Fruit fly (Drosophila melanogaster) whole organism, embryonic: Measurements from ENCODE around the gene CG3277.

Source experiments
- Atf6 ChIP-seq: fragments of 200-800 bp; sonication (Bioruptor generic); IDR thresholded peaks from 2 replicates; pipeline ENCODE4 v1.3.6; 2022; ENCODE audit warnings: missing biosample characterization, missing genetic modification characterization
- Awh ChIP-seq: fragments of 200-800 bp; sonication (Bioruptor generic); IDR thresholded peaks from 2 replicates; pipeline ENCODE4, ENCODE4 v1.3.6; 2022; ENCODE audit warnings: missing biosample characterization, missing genetic modification characterization
- C15 ChIP-seq: fragments of 200-800 bp; sonication (Bioruptor generic); IDR thresholded peaks from 3 replicates; pipeline ENCODE4 v1.3.6; 2022; ENCODE audit warnings: missing biosample characterization, missing genetic modification characterization
- CG1024 ChIP-seq: fragments of 200-800 bp; sonication (Bioruptor generic); IDR thresholded peaks from 2 replicates; pipeline ENCODE4 v1.3.6; 2022; ENCODE audit warnings: missing biosample characterization, missing genetic modification characterization
- CG10654 ChIP-seq: fragments of 200-800 bp; sonication (Bioruptor generic); optimal IDR thresholded peaks from 2 replicates; lab custom pipeline; 2016; ENCODE audit warnings: missing biosample characterization, missing genetic modification characterization
- CG11456 ChIP-seq: fragments of 200-800 bp; sonication (Bioruptor generic); IDR thresholded peaks from 3 replicates; pipeline ENCODE4 v1.3.6; 2022; ENCODE audit warnings: missing biosample characterization, missing genetic modification characterization
- CG12659 ChIP-seq: fragments of 200-800 bp; sonication (Bioruptor generic); optimal IDR thresholded peaks from 3 replicates; lab custom pipeline; 2017; ENCODE audit warnings: mild to moderate bottlenecking, missing biosample characterization, missing genetic modification reagents, missing genetic modification characterization
- CG12744 ChIP-seq: fragments of 200-800 bp; sonication (Bioruptor generic); optimal IDR thresholded peaks from 2 replicates; lab custom pipeline; 2016; ENCODE audit warnings: missing biosample characterization, missing genetic modification characterization
- CG13123 ChIP-seq: fragments of 200-800 bp; sonication (Bioruptor generic); optimal IDR thresholded peaks from 2 replicates; lab custom pipeline; 2016; ENCODE audit warnings: missing biosample characterization, missing genetic modification characterization
- CG15269 ChIP-seq: fragments of 200-800 bp; sonication (Bioruptor generic); optimal IDR thresholded peaks from 2 replicates; lab custom pipeline; 2018; ENCODE audit warnings: missing biosample characterization, mild to moderate bottlenecking, missing genetic modification characterization, moderate library complexity
- CG17186 ChIP-seq: fragments of 200-800 bp; sonication (Bioruptor generic); optimal IDR thresholded peaks from 3 replicates; lab custom pipeline; 2017; ENCODE audit warnings: missing biosample characterization, missing genetic modification reagents, missing genetic modification characterization
- CG17361 ChIP-seq: fragments of 200-800 bp; sonication (Bioruptor generic); IDR thresholded peaks from 3 replicates; pipeline ENCODE4 v1.3.6; 2022; ENCODE audit warnings: missing biosample characterization, missing genetic modification characterization
- CG17385 ChIP-seq: fragments of 200-800 bp; sonication (Bioruptor generic); optimal IDR thresholded peaks from 3 replicates; lab custom pipeline; 2018; ENCODE audit warnings: missing biosample characterization, mild to moderate bottlenecking, missing genetic modification characterization
- CG17912 ChIP-seq: fragments of 200-800 bp; sonication (Bioruptor generic); optimal IDR thresholded peaks from 2 replicates; lab custom pipeline; 2018; ENCODE audit warnings: missing biosample characterization, mild to moderate bottlenecking, missing genetic modification characterization
- CG18262 ChIP-seq: fragments of 200-800 bp; optimal IDR thresholded peaks from 3 replicates; lab custom pipeline; 2019; ENCODE audit warnings: missing biosample characterization, mild to moderate bottlenecking, missing genetic modification characterization, moderate library complexity
- CG30020 ChIP-seq: fragments of 200-800 bp; optimal IDR thresholded peaks from 2 replicates; lab custom pipeline; 2019; ENCODE audit warnings: missing biosample characterization, mild to moderate bottlenecking, missing genetic modification characterization, moderate library complexity
- CG33213 ChIP-seq: fragments of 200-800 bp; sonication (Bioruptor generic); optimal IDR thresholded peaks from 3 replicates; lab custom pipeline; 2016; ENCODE audit warnings: missing biosample characterization, missing genetic modification characterization
- CG34422 ChIP-seq: fragments of 200-800 bp; sonication (Bioruptor generic); IDR thresholded peaks from 3 replicates; pipeline ENCODE4 v1.3.6; 2022; ENCODE audit warnings: missing biosample characterization, missing genetic modification characterization
- CG5953 ChIP-seq: fragments of 200-800 bp; sonication (Bioruptor generic); IDR thresholded peaks from 2 replicates; pipeline ENCODE4 v1.3.6; 2022; ENCODE audit warnings: missing biosample characterization, missing genetic modification characterization
- CG8944 ChIP-seq: fragments of 200-800 bp; sonication (Bioruptor generic); optimal IDR thresholded peaks from 3 replicates; lab custom pipeline; 2016; ENCODE audit warnings: missing biosample characterization, missing genetic modification characterization
- CG9817 ChIP-seq: fragments of 200-800 bp; sonication (Bioruptor generic); optimal IDR thresholded peaks from 2 replicates; lab custom pipeline; 2018; ENCODE audit warnings: missing biosample characterization, mild to moderate bottlenecking, missing genetic modification characterization, moderate library complexity
- Dip2 ChIP-seq: fragments of 200-800 bp; sonication (Bioruptor generic); IDR thresholded peaks from 2 replicates; pipeline ENCODE4 v1.3.6; 2022; ENCODE audit warnings: missing biosample characterization, missing genetic modification characterization
- Drgx ChIP-seq: fragments of 200-800 bp; sonication (Bioruptor generic); IDR thresholded peaks from 2 replicates; pipeline ENCODE4 v1.3.6; 2022; ENCODE audit warnings: missing biosample characterization, missing genetic modification characterization
- HmgD ChIP-seq: fragments of 200-800 bp; sonication (Bioruptor generic); optimal IDR thresholded peaks from 3 replicates; lab custom pipeline; 2016; ENCODE audit warnings: missing biosample characterization, missing genetic modification characterization
- Hr51 ChIP-seq, 2 experiments: fragments of 200-800 bp; sonication (Bioruptor generic); optimal IDR thresholded peaks; 2 replicates in 1 of 2; 3 replicates in 1 of 2; lab custom pipeline; 2016 to 2018; ENCODE audit warnings: missing biosample characterization in 2 of 2, missing genetic modification characterization in 2 of 2, mild to moderate bottlenecking in 1 of 2, moderate library complexity in 1 of 2
- Hr78 ChIP-seq, 2 experiments: fragments of 200-800 bp in 1 of 2; fragments of >200 bp in 1 of 2; sonication (Bioruptor generic) in 1 of 2; optimal IDR thresholded peaks; 2 replicates each; lab custom pipeline; 2017 to 2019; ENCODE audit warnings: missing biosample characterization in 2 of 2, missing genetic modification characterization in 2 of 2, mild to moderate bottlenecking in 1 of 2, moderate library complexity in 1 of 2
- MTF-1 ChIP-seq: fragments of 200-800 bp; sonication (Bioruptor generic); optimal IDR thresholded peaks from 2 replicates; lab custom pipeline; 2018; ENCODE audit warnings: missing biosample characterization, mild to moderate bottlenecking, missing genetic modification characterization, borderline replicate concordance
- Taf1 ChIP-seq: fragments of 200-800 bp; sonication (Bioruptor generic); IDR thresholded peaks from 2 replicates; pipeline ENCODE4 v1.3.6; 2022; ENCODE audit warnings: missing biosample characterization, missing genetic modification characterization
- ab ChIP-seq: fragments of 200-800 bp; sonication (Bioruptor generic); optimal IDR thresholded peaks from 2 replicates; lab custom pipeline; 2016; ENCODE audit warnings: missing biosample characterization, missing genetic modification characterization
- abd-A ChIP-seq: fragments of 200-800 bp; sonication (Bioruptor generic); optimal IDR thresholded peaks from 3 replicates; lab custom pipeline; 2019; ENCODE audit warnings: missing biosample characterization, mild to moderate bottlenecking, missing genetic modification characterization, moderate library complexity
- amos ChIP-seq: fragments of 200-800 bp; sonication (Bioruptor generic); IDR thresholded peaks from 2 replicates; pipeline ENCODE4 v1.3.6; 2022; ENCODE audit warnings: missing biosample characterization, missing genetic modification characterization; ENCODE audit not compliant: partially characterized antibody
- bab2 ChIP-seq: fragments of 200-800 bp; sonication (Bioruptor generic); optimal IDR thresholded peaks from 2 replicates; lab custom pipeline; 2016; ENCODE audit warnings: missing biosample characterization, missing genetic modification characterization
- danr ChIP-seq: fragments of 200-800 bp; sonication (Bioruptor generic); IDR thresholded peaks from 2 replicates; pipeline ENCODE4 v1.3.6; 2022; ENCODE audit warnings: missing biosample characterization, missing genetic modification characterization
- gcm2 ChIP-seq: fragments of 200-800 bp; sonication (Bioruptor generic); optimal IDR thresholded peaks from 2 replicates; lab custom pipeline; 2016; ENCODE audit warnings: missing biosample characterization, missing genetic modification characterization
- grau ChIP-seq: fragments of 200-800 bp; optimal IDR thresholded peaks from 3 replicates; lab custom pipeline; 2019; ENCODE audit warnings: missing biosample characterization, mild to moderate bottlenecking, missing genetic modification characterization, moderate library complexity
- jing ChIP-seq: fragments of 200-800 bp; sonication (Bioruptor generic); optimal IDR thresholded peaks from 2 replicates; lab custom pipeline; 2018; ENCODE audit warnings: missing biosample characterization, mild to moderate bottlenecking, missing genetic modification characterization
- jumu ChIP-seq: fragments of 200-800 bp; sonication (Bioruptor generic); optimal IDR thresholded peaks from 3 replicates; lab custom pipeline; 2016; ENCODE audit warnings: missing biosample characterization, missing genetic modification characterization
- klu ChIP-seq: fragments of 200-800 bp; sonication (Bioruptor generic); IDR thresholded peaks from 2 replicates; pipeline ENCODE4 v1.3.6; 2022; ENCODE audit warnings: missing biosample characterization, missing genetic modification characterization
- kni ChIP-seq: fragments of 200-800 bp; sonication (Bioruptor generic); optimal IDR thresholded peaks from 3 replicates; lab custom pipeline; 2017; ENCODE audit warnings: mild to moderate bottlenecking, missing biosample characterization, missing genetic modification reagents, missing genetic modification characterization
- nau ChIP-seq: fragments of 200-800 bp; sonication (Bioruptor generic); optimal IDR thresholded peaks from 3 replicates; lab custom pipeline; 2017; ENCODE audit warnings: missing biosample characterization, mild to moderate bottlenecking, missing genetic modification characterization, missing genetic modification reagents
- org-1 ChIP-seq: fragments of 200-800 bp; sonication (Bioruptor generic); optimal IDR thresholded peaks from 2 replicates; lab custom pipeline; 2017; ENCODE audit warnings: missing biosample characterization, missing genetic modification characterization
- peb ChIP-seq: fragments of 200-800 bp; sonication (Bioruptor generic); IDR thresholded peaks from 2 replicates; pipeline ENCODE4 v1.3.6; 2022; ENCODE audit warnings: missing biosample characterization, missing genetic modification characterization
- psq ChIP-seq: fragments of 200-800 bp; sonication (Bioruptor generic); optimal IDR thresholded peaks from 2 replicates; lab custom pipeline; 2017; ENCODE audit warnings: missing biosample characterization, missing genetic modification characterization
- pzg ChIP-seq: fragments of 200-800 bp; sonication (Bioruptor generic); optimal IDR thresholded peaks from 3 replicates; lab custom pipeline; 2018; ENCODE audit warnings: missing biosample characterization, mild to moderate bottlenecking, missing genetic modification characterization, moderate library complexity
- slbo ChIP-seq: fragments of 200-800 bp; sonication (Bioruptor generic); IDR thresholded peaks from 2 replicates; pipeline ENCODE4 v1.3.6; 2022; ENCODE audit warnings: missing biosample characterization, missing genetic modification characterization
- sna ChIP-seq: fragments of 200-800 bp; sonication (Bioruptor generic); IDR thresholded peaks from 2 replicates; pipeline ENCODE4 v1.3.6; 2022; ENCODE audit warnings: missing biosample characterization, missing genetic modification characterization; ENCODE audit not compliant: partially characterized antibody
- sqz ChIP-seq: fragments of 200-800 bp; sonication (Bioruptor generic); optimal IDR thresholded peaks from 3 replicates; lab custom pipeline; 2018; ENCODE audit warnings: missing biosample characterization, mild to moderate bottlenecking, missing genetic modification characterization
- tgo ChIP-seq: fragments of 200-800 bp; sonication (Bioruptor generic); IDR thresholded peaks from 3 replicates; pipeline ENCODE4 v1.3.6; 2022; ENCODE audit warnings: missing biosample characterization, missing genetic modification characterization
- unpg ChIP-seq: fragments of 200-800 bp; sonication (Bioruptor generic); optimal IDR thresholded peaks from 3 replicates; lab custom pipeline; 2018; ENCODE audit warnings: missing biosample characterization, mild to moderate bottlenecking, missing genetic modification characterization, moderate library complexity
- zen ChIP-seq: fragments of 200-800 bp; sonication (Bioruptor generic); optimal IDR thresholded peaks from 3 replicates; lab custom pipeline; 2018; ENCODE audit warnings: missing biosample characterization, mild to moderate bottlenecking, missing genetic modification characterization, moderate library complexity

CG3277 gene

dm6 chr2L:3348146-3348747 is 44.3 kb downstream of the CG3277 start (continued):
- TF ChIP-seq gcm2 (GFP tag; lab: Kevin White, UChicago) (peak; percentile 19), kni (no peak), Awh (GFP tag; lab: Robert Waterston, UW) (peak; percentile 97), Hr51 (GFP tag; optimal IDR thresholded peaks at IDR 0.05; lab: Kevin White, UChicago) (peak in 1 of 2 experiments; percentile 81), Dip2 (no peak), bab2 (GFP tag; lab: Kevin White, UChicago) (peak; percentile 53), grau (tag; lab: Kevin White, UChicago) (peak; percentile 64), C15 (GFP tag; lab: Robert Waterston, UW) (peak; percentile 57; the same call in 1 of the 3 replicates), abd-A (tag; lab: Kevin White, UChicago) (no peak), sqz (GFP tag; lab: Kevin White, UChicago) (peak; percentile 44), HmgD (GFP tag; lab: Kevin White, UChicago) (no peak), pzg (GFP tag; lab: Kevin White, UChicago) (no peak), CG17912 (GFP tag; lab: Kevin White, UChicago) (no peak), jing (GFP tag; lab: Kevin White, UChicago) (peak; percentile 68), Atf6 (GFP tag; lab: Robert Waterston, UW) (peak; percentile 48; the same call in 1 of the 2 replicates), CG34422 (GFP tag; lab: Robert Waterston, UW) (peak; percentile 92), CG12744 (GFP tag; lab: Kevin White, UChicago) (no peak), CG17186 (GFP tag; lab: Kevin White, UChicago) (peak; percentile 80), CG1024 (GFP tag; lab: Robert Waterston, UW) (peak; percentile 92), CG30020 (tag; lab: Kevin White, UChicago) (no peak), peb (GFP tag; lab: Robert Waterston, UW) (peak; percentile 89), CG12659 (GFP tag; lab: Kevin White, UChicago) (peak; percentile 43), sna (GFP tag; lab: Robert Waterston, UW) (peak; percentile 57; the same call in 1 of the 2 replicates), klu (peak; percentile 23; the same call in 1 of the 2 replicates), CG10654 (GFP tag; lab: Kevin White, UChicago) (peak; percentile 70), psq (GFP tag; lab: Kevin White, UChicago) (no peak), zen (tag; lab: Kevin White, UChicago) (peak; percentile 48), CG18262 (peak; percentile 89), MTF-1 (peak; percentile 48), CG15269 (tag; lab: Kevin White, UChicago) (peak; percentile 77), CG5953 (GFP tag; lab: Robert Waterston, UW) (peak; percentile 83), amos (GFP tag; lab: Robert Waterston, UW) (no peak), CG17361 (peak; percentile 83), ab (GFP tag; lab: Kevin White, UChicago) (no peak), CG9817 (peak; percentile 24), Taf1 (GFP tag; lab: Robert Waterston, UW) (0 out of 2 replicates have a peak, but pooled peaks have one; percentile 34), Drgx (GFP tag; lab: Robert Waterston, UW) (peak; percentile 98), unpg (peak; percentile 87), tgo (GFP tag; lab: Robert Waterston, UW) (peak; percentile 84), CG17385 (GFP tag; lab: Kevin White, UChicago) (peak; percentile 80), Hr78 (GFP tag; optimal IDR thresholded peaks at IDR 0.05; lab: Kevin White, UChicago) (no peak), CG8944 (GFP tag; lab: Kevin White, UChicago) (peak; percentile 60), CG13123 (GFP tag; lab: Kevin White, UChicago) (no peak), slbo (GFP tag; lab: Robert Waterston, UW) (peak; percentile 64), CG11456 (GFP tag; lab: Robert Waterston, UW) (peak; percentile 75), jumu (GFP tag; lab: Kevin White, UChicago) (peak; percentile 53), nau (GFP tag; lab: Kevin White, UChicago) (peak; percentile 83), org-1 (GFP tag; lab: Kevin White, UChicago) (peak; percentile 73), danr (GFP tag; lab: Robert Waterston, UW) (peak; percentile 79), CG33213 (GFP tag; lab: Kevin White, UChicago) (peak; percentile 52)
